Fruit fly (Drosophila melanogaster): Measurements from ENCODE around the gene CG8087.

CG8087 gene

dm6 chr3R:14569411-14570107 is 5.0 kb upstream of the CG8087 start, which contains the start of gene Cys (continued):
- TF ChIP-seq Med (GFP tag) (peak; percentile 78), wor (GFP tag; IDR thresholded peaks at IDR 0.05) (no peak), hb (GFP tag; IDR thresholded peaks at IDR 0.05; ENCODE audit: partially characterized antibody) (no peak), CTCF (GFP tag; optimal IDR thresholded peaks at IDR 0.05) (no peak), twi (tag; optimal IDR thresholded peaks at IDR 0.05) (no peak), exex (tag; optimal IDR thresholded peaks at IDR 0.05) (no peak), Oaz (GFP tag; IDR thresholded peaks at IDR 0.05) (no peak), E2f1 (GFP tag; IDR thresholded peaks at IDR 0.05) (no peak), Jarid2 (GFP tag; optimal IDR thresholded peaks at IDR 0.05) (peak; percentile 73), run (tag; optimal IDR thresholded peaks at IDR 0.05) (no peak), Atf6 (GFP tag; IDR thresholded peaks at IDR 0.05) (no peak), wdn (GFP tag; IDR thresholded peaks at IDR 0.05) (0 out of 2 replicates have a peak, but pooled peaks have one; percentile 28), ab (GFP tag; optimal IDR thresholded peaks at IDR 0.05) (no peak), ac (GFP tag; optimal IDR thresholded peaks at IDR 0.05) (peak; percentile 42), Neu2 (GFP tag; optimal IDR thresholded peaks at IDR 0.05; ENCODE audit: borderline replicate concordance) (no peak), CG9727 (GFP tag; optimal IDR thresholded peaks at IDR 0.05) (peak; percentile 7), CG15479 (GFP tag; optimal IDR thresholded peaks at IDR 0.05) (no peak), pzg (GFP tag; optimal IDR thresholded peaks at IDR 0.05) (no peak), sd (tag; optimal IDR thresholded peaks at IDR 0.05) (no peak), sc (optimal IDR thresholded peaks at IDR 0.05) (no peak), sc (GFP tag; optimal IDR thresholded peaks at IDR 0.05) (peak; percentile 19), bsh (GFP tag; optimal IDR thresholded peaks at IDR 0.05) (peak in 1 of 2 experiments; percentile 52), CG4820 (GFP tag; optimal IDR thresholded peaks at IDR 0.05) (no peak), CG9215 (GFP tag; IDR thresholded peaks at IDR 0.05) (no peak), repo (GFP tag; optimal IDR thresholded peaks at IDR 0.05) (no peak), CG8089 (GFP tag; optimal IDR thresholded peaks at IDR 0.05) (no peak), Antp (GFP tag; optimal IDR thresholded peaks at IDR 0.05) (peak; percentile 38), CG7786 (GFP tag; optimal IDR thresholded peaks at IDR 0.05) (peak; percentile 17), CG14965 (GFP tag; optimal IDR thresholded peaks at IDR 0.05; ENCODE audit: borderline replicate concordance) (no peak), CG10462 (GFP tag; optimal IDR thresholded peaks at IDR 0.05) (no peak), ro (GFP tag; IDR thresholded peaks at IDR 0.05) (no peak), Scr (GFP tag; IDR thresholded peaks at IDR 0.05; ENCODE audit: partially characterized antibody) (peak; percentile 9; the same call in 1 of the 2 replicates), CG8290 (GFP tag; optimal IDR thresholded peaks at IDR 0.05) (no peak), CG8290 (tag; optimal IDR thresholded peaks at IDR 0.05) (peak in 1 of 2 experiments; percentile 64), pum (GFP tag; optimal IDR thresholded peaks at IDR 0.05) (no peak), CG13894 (tag; optimal IDR thresholded peaks at IDR 0.05) (peak; percentile 73), D (optimal IDR thresholded peaks at IDR 0.05) (no peak), D (GFP tag; optimal IDR thresholded peaks at IDR 0.05) (no peak), Asciz (GFP tag; optimal IDR thresholded peaks at IDR 0.05) (peak; percentile 19), CG3065 (GFP tag; optimal IDR thresholded peaks at IDR 0.05) (no peak), slbo (GFP tag; IDR thresholded peaks at IDR 0.05) (peak; percentile 49), CG2678 (tag; optimal IDR thresholded peaks at IDR 0.05) (peak; percentile 42), emc (GFP tag; optimal IDR thresholded peaks at IDR 0.05) (no peak), hkb (optimal IDR thresholded peaks at IDR 0.05) (no peak), hkb (GFP tag; IDR thresholded peaks at IDR 0.05) (no peak), CG30403 (GFP tag; optimal IDR thresholded peaks at IDR 0.05) (no peak), unc-4 (GFP tag; IDR thresholded peaks at IDR 0.05; ENCODE audit: partially characterized antibody) (no peak), Max (GFP tag; optimal IDR thresholded peaks at IDR 0.05) (no peak), CG2875 (GFP tag; optimal IDR thresholded peaks at IDR 0.05) (peak; percentile 10), wek (GFP tag; optimal IDR thresholded peaks at IDR 0.05) (no peak), CG13123 (GFP tag; optimal IDR thresholded peaks at IDR 0.05) (no peak), nom (GFP tag; optimal IDR thresholded peaks at IDR 0.05) (no peak)

All from whole organism, embryonic.